Worm (Caenorhabditis elegans) whole organism, early embryonic: ENCODE results near the gene enu-3.5.

ENCODE experiments used
- B0310.2 ChIP-seq: sonication (generic microtip); optimal IDR thresholded peaks from 2 replicates; lab custom pipeline; 2016; ENCODE audit warnings: mild to moderate bottlenecking, missing genetic modification characterization, missing compliant biosample characterization
- aly-1 ChIP-seq: sonication (generic microtip); optimal IDR thresholded peaks from 2 replicates; lab custom pipeline; 2016; ENCODE audit warnings: missing genetic modification characterization, missing compliant biosample characterization
- ama-1 ChIP-seq: fragments of 150-350 bp; optimal IDR thresholded peaks from 2 replicates; lab custom pipeline; 2014
- ceh-13 ChIP-seq: fragments of 200-800 bp; sonication (Bioruptor generic); optimal IDR thresholded peaks from 2 replicates; lab custom pipeline; 2018; ENCODE audit warnings: mild to moderate bottlenecking, missing genetic modification characterization, missing compliant biosample characterization
- ceh-36 ChIP-seq: sonication (generic microtip); optimal IDR thresholded peaks from 2 replicates; lab custom pipeline; 2016; ENCODE audit warnings: missing genetic modification characterization, inconsistent platforms, missing compliant biosample characterization
- flt-1 ChIP-seq: fragments of 200-800 bp; sonication (Bioruptor generic); IDR thresholded peaks from 2 replicates; pipeline ENCODE4 v1.3.6; 2022; ENCODE audit warnings: missing genetic modification characterization, missing compliant biosample characterization
- hmbx-1 ChIP-seq: sonication (generic microtip); optimal IDR thresholded peaks from 2 replicates; lab custom pipeline; 2016; ENCODE audit warnings: mild to moderate bottlenecking, missing genetic modification characterization, missing compliant biosample characterization
- hmg-4 ChIP-seq: fragments of 200-800 bp; sonication (Bioruptor generic); optimal IDR thresholded peaks from 2 replicates; lab custom pipeline; 2018; ENCODE audit warnings: mild to moderate bottlenecking, missing genetic modification characterization, missing compliant biosample characterization
- hnd-1 ChIP-seq: sonication (generic microtip); optimal IDR thresholded peaks from 2 replicates; lab custom pipeline; 2016; ENCODE audit warnings: missing genetic modification characterization, missing compliant biosample characterization
- pes-1 ChIP-seq: fragments of 200-800 bp; sonication (Bioruptor generic); IDR thresholded peaks from 2 replicates; pipeline ENCODE4 v1.3.6; 2022; ENCODE audit warnings: missing genetic modification reagents, missing genetic modification characterization, missing compliant biosample characterization
- scrt-1 ChIP-seq: fragments of 200-800 bp; sonication (Bioruptor generic); IDR thresholded peaks from 2 replicates; pipeline ENCODE4 v1.3.6; 2022; ENCODE audit warnings: missing genetic modification characterization, missing compliant biosample characterization
- sea-1 ChIP-seq: fragments of 200-800 bp; sonication (Bioruptor generic); conservative IDR thresholded peaks from 2 replicates; pipeline ENCODE4 v1.3.6; 2022; ENCODE audit warnings: missing genetic modification characterization, missing compliant biosample characterization
- tbx-11 ChIP-seq: fragments of 200-800 bp; sonication (Bioruptor generic); IDR thresholded peaks from 2 replicates; pipeline ENCODE4 v1.3.6; 2022; ENCODE audit warnings: missing genetic modification characterization, missing compliant biosample characterization

DNA sequence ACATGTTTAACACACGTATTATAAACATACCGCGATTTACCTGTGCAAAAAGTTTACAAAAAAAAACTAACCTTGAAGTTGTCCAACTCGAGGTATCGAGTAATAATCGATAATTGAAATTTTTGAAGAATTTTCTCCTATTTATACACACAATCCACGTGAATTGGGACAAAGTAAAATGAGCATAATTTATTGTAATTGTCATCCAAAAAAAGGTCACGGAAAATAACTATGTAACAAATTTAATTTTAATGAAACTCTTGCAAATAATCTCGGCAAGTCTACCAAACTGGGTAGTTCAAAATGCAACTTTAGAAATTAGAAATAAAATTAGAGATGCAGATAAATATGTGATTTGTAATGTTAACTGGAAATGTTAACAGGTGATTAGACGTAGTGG, 22.6 kb upstream of the enu-3.5 start, which contains the start of gene Y37D8A.5:
- TF ChIP-seq flt-1 (GFP tag; lab: Robert Waterston, UW) (no peak), hmbx-1 (tag; lab: Kevin White, UChicago) (no peak), aly-1 (no peak), ceh-13 (GFP tag; lab: Kevin White, UChicago) (no peak), ceh-36 (no peak), sea-1 (GFP tag; lab: Robert Waterston, UW) (no peak), pes-1 (GFP tag; lab: Robert Waterston, UW) (no peak), ama-1 (lab: Kevin White, UChicago) (no peak), B0310.2 (no peak), hnd-1 (no peak), scrt-1 (GFP tag; lab: Robert Waterston, UW) (no peak), tbx-11 (GFP tag; lab: Robert Waterston, UW) (no peak), hmg-4 (no peak)
